Fruit fly (Drosophila melanogaster) S2 (cell line): ENCODE data around the gene CG11815.

Experiments used
- CG8478 ChIP-seq: fragments of >200 bp; optimal IDR thresholded peaks from 2 replicates; lab custom pipeline; 2018
- CTCF ChIP-seq, 2 experiments: fragments of >200 bp; optimal IDR thresholded peaks; 2 replicates each; lab custom pipeline; 2018

dm6 chr3L:2004732-2005131 is 33.7 kb upstream of the CG11815 start:
- no peak for TF ChIP-seq CTCF (optimal IDR thresholded peaks at IDR 0.05; lab: Kevin White, UChicago)
- no peak for TF ChIP-seq CG8478 (lab: Kevin White, UChicago)
